Worm (Caenorhabditis elegans): ENCODE data around the gene F57B7.2.

Gene F57B7.2

DNA sequence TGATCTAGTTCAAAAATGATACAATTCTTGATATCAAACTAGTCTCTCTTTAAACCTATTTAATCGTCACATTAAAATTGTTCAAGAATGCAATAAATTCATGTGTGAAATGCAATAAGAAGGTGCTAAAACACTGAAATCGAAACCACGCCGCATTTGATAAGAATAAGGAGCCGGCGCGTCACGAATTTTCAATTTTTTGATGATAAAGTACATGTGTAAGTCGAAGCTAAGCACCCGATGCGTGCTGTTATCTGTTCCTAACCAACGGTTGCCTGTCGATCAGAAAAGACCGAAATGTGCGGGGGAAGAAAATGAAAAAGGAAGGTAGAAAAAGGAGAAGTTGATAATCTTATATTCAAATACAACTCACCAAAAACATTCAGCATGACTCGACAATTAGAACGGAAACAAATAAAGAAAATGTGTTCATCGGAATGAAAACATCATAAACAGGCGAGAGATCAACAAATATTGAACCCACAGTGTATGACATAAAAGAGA lies 26.9 kb upstream of the F57B7.2 start, which contains the start of gene aat-6 (continued):
- TF ChIP-seq spr-1 (tag; optimal IDR thresholded peaks at IDR 0.05) (no peak), saeg-2 (GFP tag; IDR thresholded peaks at IDR 0.05) (no peak), zip-11 (GFP tag; IDR thresholded peaks at IDR 0.05) (no peak), mes-2 (tag; optimal IDR thresholded peaks at IDR 0.05; ENCODE audit: poor library complexity, severe bottlenecking) (no peak), nhr-237 (tag; optimal IDR thresholded peaks at IDR 0.05) (no peak), lsy-2 (tag; optimal IDR thresholded peaks at IDR 0.05) (no peak), daf-16 (GFP tag; optimal IDR thresholded peaks at IDR 0.05) (no peak), daf-16 (tag; optimal IDR thresholded peaks at IDR 0.05) (peak; percentile 70), madf-9 (GFP tag; conservative IDR thresholded peaks at IDR 0.05) (no peak), D1046.2 (GFP tag; IDR thresholded peaks at IDR 0.05) (no peak), ceh-62 (tag; optimal IDR thresholded peaks at IDR 0.05) (no peak), duxl-1 (tag; optimal IDR thresholded peaks at IDR 0.05; ENCODE audit: poor library complexity) (no peak), F10B5.3 (tag; optimal IDR thresholded peaks at IDR 0.05) (no peak), nhr-48 (tag; optimal IDR thresholded peaks at IDR 0.05) (peak; percentile 28), gei-8 (GFP tag; optimal IDR thresholded peaks at IDR 0.05) (no peak), mep-1 (tag; optimal IDR thresholded peaks at IDR 0.05) (no peak), hif-1 (tag; optimal IDR thresholded peaks at IDR 0.05) (no peak), mdl-1 (tag; optimal IDR thresholded peaks at IDR 0.05) (peak in 1 of 2 experiments; percentile 45), fos-1 (tag; optimal IDR thresholded peaks at IDR 0.05) (no peak), rbr-2 (tag; optimal IDR thresholded peaks at IDR 0.05) (no peak), jun-1 (tag; optimal IDR thresholded peaks at IDR 0.05) (no peak), tag-97 (GFP tag; IDR thresholded peaks at IDR 0.05) (no peak), tra-1 (GFP tag; IDR thresholded peaks at IDR 0.05) (peak; percentile 82; the same call in 1 of the 2 replicates), unc-39 (tag; optimal IDR thresholded peaks at IDR 0.05) (no peak), spr-3 (GFP tag; optimal IDR thresholded peaks at IDR 0.05) (no peak), daf-19 (GFP tag; conservative IDR thresholded peaks at IDR 0.05) (no peak), ceh-44 (GFP tag; IDR thresholded peaks at IDR 0.05) (no peak), nhr-6 (tag; optimal IDR thresholded peaks at IDR 0.05) (no peak), aly-2 (tag; optimal IDR thresholded peaks at IDR 0.05) (no peak), nhr-42 (GFP tag; IDR thresholded peaks at IDR 0.05) (no peak), snpc-4 (tag; optimal IDR thresholded peaks at IDR 0.05) (no peak), egl-43 (GFP tag; IDR thresholded peaks at IDR 0.05) (no peak), skn-1 (tag; optimal IDR thresholded peaks at IDR 0.05) (no peak), vab-7 (GFP tag; IDR thresholded peaks at IDR 0.05) (no peak), F44E2.7 (GFP tag; IDR thresholded peaks at IDR 0.05) (no peak), pqm-1 (tag; optimal IDR thresholded peaks at IDR 0.05) (peak; percentile 86), arid-1 (GFP tag; conservative IDR thresholded peaks at IDR 0.05) (no peak), Y75B8A.6 (GFP tag; IDR thresholded peaks at IDR 0.05) (no peak), attf-4 (tag; optimal IDR thresholded peaks at IDR 0.05) (no peak), dve-1 (tag; optimal IDR thresholded peaks at IDR 0.05; ENCODE audit: insufficient read depth) (peak; percentile 71), nhr-102 (tag; optimal IDR thresholded peaks at IDR 0.05) (no peak), snpc-1.2 (GFP tag; IDR thresholded peaks at IDR 0.05) (no peak), dmd-8 (GFP tag; IDR thresholded peaks at IDR 0.05) (no peak)

DNA sequence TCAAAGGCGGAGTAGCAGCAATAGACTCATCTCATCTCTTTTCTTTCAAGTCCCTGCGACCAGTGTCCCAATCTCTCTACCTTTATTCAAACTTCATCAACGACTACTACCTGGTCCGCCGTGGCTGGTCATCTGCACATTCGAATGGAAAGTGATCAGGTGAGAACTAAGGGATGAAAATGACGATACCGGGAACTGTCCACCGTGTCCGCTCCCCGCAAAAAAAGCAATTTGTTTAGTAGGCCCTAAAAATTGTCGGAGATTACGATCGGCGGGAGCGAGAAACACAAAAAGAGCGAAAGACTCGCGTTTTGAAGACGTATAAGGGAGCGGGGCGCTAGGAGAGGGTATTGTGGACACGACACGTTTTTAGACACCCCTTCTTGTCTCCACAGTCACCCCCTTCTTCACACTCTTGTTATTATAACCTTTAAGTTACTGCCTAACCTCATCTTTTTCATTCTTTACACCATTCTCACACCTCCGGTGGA lies 19.6 kb upstream of the F57B7.2 start, which contains the start of gene zipt-16:
Gene zipt-16 (plus strand): TSS at position 51 of the 491 bp plus-strand sequence.
- no peak for TF ChIP-seq unc-39 (tag; optimal IDR thresholded peaks at IDR 0.05)
- no peak for TF ChIP-seq F49E8.2 (tag; optimal IDR thresholded peaks at IDR 0.05; ENCODE audit: borderline replicate concordance)
- no peak for TF ChIP-seq tag-97 (GFP tag; IDR thresholded peaks at IDR 0.05)
- TF ChIP-seq ceh-62 (tag; optimal IDR thresholded peaks at IDR 0.05) = no peak
- no peak for TF ChIP-seq sdz-12 (GFP tag; optimal IDR thresholded peaks at IDR 0.05)
- no peak for TF ChIP-seq lin-13 (GFP tag; optimal IDR thresholded peaks at IDR 0.05)
- no peak for TF ChIP-seq daf-12 (tag; optimal IDR thresholded peaks at IDR 0.05)
- no peak for TF ChIP-seq spr-1 (tag; optimal IDR thresholded peaks at IDR 0.05)
- TF ChIP-seq dmd-6 (GFP tag; IDR thresholded peaks at IDR 0.05) = no peak
- no peak for TF ChIP-seq ces-1 (GFP tag; optimal IDR thresholded peaks at IDR 0.05)
- no peak for TF ChIP-seq ztf-11 (tag; optimal IDR thresholded peaks at IDR 0.05)
- TF ChIP-seq nhr-77 (tag; optimal IDR thresholded peaks at IDR 0.05) = no peak
- no peak for TF ChIP-seq ceh-20 (GFP tag; IDR thresholded peaks at IDR 0.05)
- TF ChIP-seq ceh-82 (tag; optimal IDR thresholded peaks at IDR 0.05) = no peak
- no peak for TF ChIP-seq attf-4 (tag; optimal IDR thresholded peaks at IDR 0.05)
- TF ChIP-seq ztf-7 (tag; optimal IDR thresholded peaks at IDR 0.05) = no peak
- no peak for TF ChIP-seq jun-1 (tag; optimal IDR thresholded peaks at IDR 0.05)
